Fruit fly (Drosophila melanogaster) whole organism, embryonic: ENCODE measurements around the gene Rab18.

Experiments used
- ATbp ChIP-seq: fragments of 200-800 bp; sonication (Bioruptor generic); optimal IDR thresholded peaks from 2 replicates; lab custom pipeline; 2017; ENCODE audit warnings: missing biosample characterization, mild to moderate bottlenecking, missing genetic modification characterization, missing genetic modification reagents
- BEAF-32 ChIP-seq: fragments of 200-800 bp; sonication (Bioruptor generic); optimal IDR thresholded peaks from 3 replicates; lab custom pipeline; 2017; ENCODE audit warnings: missing biosample characterization, missing genetic modification characterization, mild to moderate bottlenecking, moderate library complexity, missing genetic modification reagents
- CG10959 ChIP-seq: fragments of 200-800 bp; sonication (Bioruptor generic); IDR thresholded peaks from 2 replicates; pipeline ENCODE4 v1.3.6; 2022; ENCODE audit warnings: missing biosample characterization, missing genetic modification characterization
- CG11456 ChIP-seq: fragments of 200-800 bp; sonication (Bioruptor generic); IDR thresholded peaks from 3 replicates; pipeline ENCODE4 v1.3.6; 2022; ENCODE audit warnings: missing biosample characterization, missing genetic modification characterization
- CG13287 ChIP-seq: fragments of 200-800 bp; sonication (Bioruptor generic); IDR thresholded peaks from 2 replicates; pipeline ENCODE4 v1.3.6; 2022; ENCODE audit warnings: missing biosample characterization, missing genetic modification characterization; ENCODE audit not compliant: partially characterized antibody
- CG14441 ChIP-seq: fragments of 200-800 bp; sonication (Bioruptor generic); IDR thresholded peaks from 2 replicates; pipeline ENCODE4 v1.3.6; 2022; ENCODE audit warnings: missing biosample characterization, missing genetic modification characterization
- CG14860 ChIP-seq: fragments of 200-800 bp; sonication (Bioruptor generic); IDR thresholded peaks from 3 replicates; pipeline ENCODE4 v1.3.6; 2022; ENCODE audit warnings: missing biosample characterization, missing genetic modification characterization; ENCODE audit not compliant: partially characterized antibody
- CG16813 ChIP-seq: fragments of 200-800 bp; sonication (Bioruptor generic); IDR thresholded peaks from 3 replicates; pipeline ENCODE4 v1.3.6; 2022; ENCODE audit warnings: missing biosample characterization, missing genetic modification characterization; ENCODE audit not compliant: partially characterized antibody
- CG16815 ChIP-seq: fragments of 200-800 bp; sonication (Bioruptor generic); optimal IDR thresholded peaks from 3 replicates; lab custom pipeline; 2017; ENCODE audit warnings: missing biosample characterization, mild to moderate bottlenecking, missing genetic modification characterization
- CG2129 ChIP-seq: fragments of 200-800 bp; sonication (Bioruptor generic); IDR thresholded peaks from 2 replicates; pipeline ENCODE4 v1.3.6; 2022; ENCODE audit warnings: missing biosample characterization, missing genetic modification characterization; ENCODE audit not compliant: partially characterized antibody
- CG30403 ChIP-seq: fragments of 200-800 bp; sonication (Bioruptor generic); optimal IDR thresholded peaks from 3 replicates; lab custom pipeline; 2016; ENCODE audit warnings: missing biosample characterization, missing genetic modification characterization
- CG34224 ChIP-seq: fragments of 200-800 bp; sonication (Bioruptor generic); IDR thresholded peaks from 3 replicates; pipeline ENCODE4 v1.3.6; 2022; ENCODE audit warnings: missing biosample characterization, missing genetic modification characterization; ENCODE audit not compliant: partially characterized antibody
- CG4707 ChIP-seq: fragments of 200-800 bp; sonication (Bioruptor generic); optimal IDR thresholded peaks from 2 replicates; lab custom pipeline; 2018; ENCODE audit warnings: missing biosample characterization, mild to moderate bottlenecking, missing genetic modification characterization, moderate library complexity
- CG6791 ChIP-seq: fragments of 200-800 bp; sonication (Bioruptor generic); IDR thresholded peaks from 3 replicates; pipeline ENCODE4 v1.3.6; 2022; ENCODE audit warnings: missing biosample characterization, missing genetic modification characterization; ENCODE audit not compliant: partially characterized antibody
- CG7963 ChIP-seq: fragments of 200-800 bp; sonication (Bioruptor generic); IDR thresholded peaks from 3 replicates; pipeline ENCODE4 v1.3.6; 2022; ENCODE audit warnings: missing biosample characterization, missing genetic modification characterization; ENCODE audit not compliant: partially characterized antibody
- CG8478 ChIP-seq: fragments of >200 bp; optimal IDR thresholded peaks from 2 replicates; lab custom pipeline; 2018
- Camta ChIP-seq: fragments of 200-800 bp; sonication (Bioruptor generic); optimal IDR thresholded peaks from 2 replicates; lab custom pipeline; 2016; ENCODE audit warnings: missing biosample characterization, missing genetic modification characterization
- Deaf1 ChIP-seq: fragments of 200-800 bp; optimal IDR thresholded peaks from 3 replicates; lab custom pipeline; 2019; ENCODE audit warnings: missing biosample characterization, mild to moderate bottlenecking, missing genetic modification characterization, moderate library complexity
- Hr78 ChIP-seq, 2 experiments: fragments of 200-800 bp in 1 of 2; fragments of >200 bp in 1 of 2; sonication (Bioruptor generic) in 1 of 2; optimal IDR thresholded peaks; 2 replicates each; lab custom pipeline; 2017 to 2019; ENCODE audit warnings: missing biosample characterization in 2 of 2, missing genetic modification characterization in 2 of 2, mild to moderate bottlenecking in 1 of 2, moderate library complexity in 1 of 2
- MESR4 ChIP-seq: fragments of 200-800 bp; sonication (Bioruptor generic); optimal IDR thresholded peaks from 2 replicates; lab custom pipeline; 2018; ENCODE audit warnings: missing biosample characterization, mild to moderate bottlenecking, missing genetic modification characterization, moderate library complexity
- Med ChIP-seq: fragments of 200-800 bp; sonication (Bioruptor generic); peaks from one replicate; lab custom pipeline; 2016; ENCODE audit warnings: missing biosample characterization, missing genetic modification characterization, mild to moderate bottlenecking, inconsistent platforms, moderate library complexity
- Myb ChIP-seq: fragments of 200-800 bp; sonication (Bioruptor generic); optimal IDR thresholded peaks from 2 replicates; lab custom pipeline; 2016; ENCODE audit warnings: missing biosample characterization, missing genetic modification characterization
- NFAT ChIP-seq: fragments of 200-800 bp; sonication (Bioruptor generic); IDR thresholded peaks from 2 replicates; pipeline ENCODE4 v1.3.6; 2022; ENCODE audit warnings: missing biosample characterization, missing genetic modification characterization
- Opbp ChIP-seq: fragments of 200-800 bp; sonication (Bioruptor generic); IDR thresholded peaks from 3 replicates; pipeline ENCODE4 v1.3.6; 2022; ENCODE audit warnings: missing biosample characterization, missing genetic modification characterization; ENCODE audit not compliant: partially characterized antibody
- Scr ChIP-seq: fragments of 200-800 bp; sonication (Bioruptor generic); IDR thresholded peaks from 2 replicates; pipeline ENCODE4 v1.3.6; 2022; ENCODE audit warnings: missing biosample characterization, missing genetic modification characterization; ENCODE audit not compliant: partially characterized antibody
- Sry-δ ChIP-seq: fragments of 200-800 bp; sonication (Bioruptor generic); optimal IDR thresholded peaks from 2 replicates; lab custom pipeline; 2016; ENCODE audit warnings: missing biosample characterization, missing genetic modification characterization
- amos ChIP-seq: fragments of 200-800 bp; sonication (Bioruptor generic); IDR thresholded peaks from 2 replicates; pipeline ENCODE4 v1.3.6; 2022; ENCODE audit warnings: missing biosample characterization, missing genetic modification characterization; ENCODE audit not compliant: partially characterized antibody
- ap ChIP-seq: fragments of 200-800 bp; sonication (Bioruptor generic); IDR thresholded peaks from 2 replicates; pipeline ENCODE4 v1.3.6; 2022; ENCODE audit warnings: missing biosample characterization, missing genetic modification characterization
- chinmo ChIP-seq: fragments of 200-800 bp; sonication (Bioruptor generic); IDR thresholded peaks from 4 replicates; pipeline ENCODE4 v1.3.6; 2022; ENCODE audit warnings: missing biosample characterization, missing genetic modification characterization; ENCODE audit not compliant: partially characterized antibody
- crol ChIP-seq: fragments of 200-800 bp; sonication (Bioruptor generic); IDR thresholded peaks from 2 replicates; pipeline ENCODE4 v1.3.6; 2022; ENCODE audit warnings: missing biosample characterization, missing genetic modification characterization
- dysf ChIP-seq: fragments of 200-800 bp; sonication (Bioruptor generic); IDR thresholded peaks from 3 replicates; pipeline ENCODE4 v1.3.6; 2022; ENCODE audit warnings: missing biosample characterization, missing genetic modification characterization
- hbn ChIP-seq: fragments of 200-800 bp; sonication (Bioruptor generic); IDR thresholded peaks from 2 replicates; pipeline ENCODE4 v1.3.6; 2022; ENCODE audit warnings: missing biosample characterization, missing genetic modification characterization; ENCODE audit not compliant: partially characterized antibody
- inv ChIP-seq: fragments of 200-800 bp; sonication (Bioruptor generic); IDR thresholded peaks from 2 replicates; pipeline ENCODE4 v1.3.6; 2022; ENCODE audit warnings: missing biosample characterization, missing genetic modification characterization; ENCODE audit not compliant: partially characterized antibody
- jing ChIP-seq: fragments of 200-800 bp; sonication (Bioruptor generic); optimal IDR thresholded peaks from 2 replicates; lab custom pipeline; 2018; ENCODE audit warnings: missing biosample characterization, mild to moderate bottlenecking, missing genetic modification characterization
- knrl ChIP-seq: fragments of 200-800 bp; sonication (Bioruptor generic); IDR thresholded peaks from 3 replicates; pipeline ENCODE4 v1.3.6; 2022; ENCODE audit warnings: missing biosample characterization, missing genetic modification characterization; ENCODE audit not compliant: partially characterized antibody
- lov ChIP-seq, 2 experiments: fragments of 200-800 bp in 1 of 2; fragments of >200 bp in 1 of 2; sonication (Bioruptor generic) in 1 of 2; IDR thresholded peaks in 1 of 2; optimal IDR thresholded peaks in 1 of 2; 2 replicates in 1 of 2; 3 replicates in 1 of 2; pipeline versions ENCODE4 v1.3.6 to Lab custom; 2017 to 2022; ENCODE audit warnings: missing biosample characterization in 1 of 2, missing genetic modification characterization in 1 of 2
- row ChIP-seq: fragments of 200-800 bp; sonication (Bioruptor generic); IDR thresholded peaks from 3 replicates; pipeline ENCODE4 v1.3.6; 2022; ENCODE audit warnings: missing biosample characterization, missing genetic modification characterization
- sc ChIP-seq, 3 experiments: fragments of >200 bp in 2 of 3; fragments of 200-800 bp in 1 of 3; sonication (Bioruptor generic) in 1 of 3; optimal IDR thresholded peaks; 2 replicates in 2 of 3; 3 replicates in 1 of 3; lab custom pipeline; 2017; ENCODE audit warnings: mild to moderate bottlenecking in 1 of 3, missing biosample characterization in 1 of 3, missing genetic modification characterization in 1 of 3, missing genetic modification reagents in 1 of 3
- sd ChIP-seq: fragments of 200-800 bp; sonication (Bioruptor generic); optimal IDR thresholded peaks from 3 replicates; lab custom pipeline; 2018; ENCODE audit warnings: missing biosample characterization, mild to moderate bottlenecking, missing genetic modification characterization, moderate library complexity
- sna ChIP-seq: fragments of 200-800 bp; sonication (Bioruptor generic); IDR thresholded peaks from 2 replicates; pipeline ENCODE4 v1.3.6; 2022; ENCODE audit warnings: missing biosample characterization, missing genetic modification characterization; ENCODE audit not compliant: partially characterized antibody
- stwl ChIP-seq: fragments of 200-800 bp; sonication (Bioruptor generic); optimal IDR thresholded peaks from 3 replicates; lab custom pipeline; 2018; ENCODE audit warnings: missing biosample characterization, mild to moderate bottlenecking, missing genetic modification characterization, moderate library complexity
- unc-4 ChIP-seq: fragments of 200-800 bp; sonication (Bioruptor generic); IDR thresholded peaks from 2 replicates; pipeline ENCODE4 v1.3.6; 2022; ENCODE audit warnings: missing biosample characterization, missing genetic modification characterization; ENCODE audit not compliant: partially characterized antibody
- zen2 ChIP-seq: fragments of 200-800 bp; sonication (Bioruptor generic); IDR thresholded peaks from 3 replicates; pipeline ENCODE4 v1.3.6; 2022; ENCODE audit warnings: missing biosample characterization, missing genetic modification characterization; ENCODE audit not compliant: partially characterized antibody

Rab18 gene

DNA sequence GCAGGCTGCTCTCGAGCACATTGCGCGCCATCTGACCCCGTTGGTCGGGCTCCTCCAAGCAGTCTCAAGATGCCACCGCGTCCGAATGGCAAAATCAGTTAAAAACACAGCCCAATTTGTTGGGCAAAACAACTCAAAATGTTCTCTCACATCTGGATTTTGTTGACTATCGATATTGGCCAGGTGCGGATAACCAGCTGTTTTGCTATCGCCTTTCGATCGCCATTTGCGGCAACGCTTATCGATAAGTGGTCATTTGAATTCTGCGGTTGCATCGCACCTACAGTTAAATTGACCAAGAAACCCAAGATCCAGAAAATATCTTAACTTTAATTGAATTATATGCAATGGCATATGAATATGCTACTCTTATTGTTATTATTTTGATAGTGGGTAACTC lies 23.4 kb upstream of the Rab18 start, which contains the start of gene CG3149 (continued):
- peak; percentile 82 for TF ChIP-seq CG13287 (GFP tag; lab: Robert Waterston, UW)
- peak; percentile 83 for TF ChIP-seq zen2 (GFP tag; lab: Robert Waterston, UW)
- peak; percentile 27 for TF ChIP-seq MESR4 (GFP tag; lab: Kevin White, UChicago)
- TF ChIP-seq hbn (GFP tag; lab: Robert Waterston, UW), result peak; percentile 45
- TF ChIP-seq CG6791, result peak; percentile 81
- TF ChIP-seq ATbp, result no peak
- TF ChIP-seq Opbp (GFP tag; lab: Robert Waterston, UW), result peak; percentile 73; the same call in 2 of the 3 replicates
- TF ChIP-seq stwl (tag; lab: Kevin White, UChicago), result peak; percentile 25
- peak; percentile 64; the same call in 1 of the 2 replicates for TF ChIP-seq sna
- TF ChIP-seq sc (optimal IDR thresholded peaks at IDR 0.05; lab: Kevin White, UChicago), result no peak
- no peak for TF ChIP-seq sc (GFP tag; optimal IDR thresholded peaks at IDR 0.05; lab: Kevin White, UChicago)
- TF ChIP-seq Deaf1 (tag; lab: Kevin White, UChicago), result no peak
- TF ChIP-seq CG2129, result peak; percentile 49
- TF ChIP-seq CG7963 (GFP tag; lab: Robert Waterston, UW), result peak; percentile 84
- TF ChIP-seq unc-4 (GFP tag; lab: Robert Waterston, UW), result peak; percentile 71
- TF ChIP-seq Myb (GFP tag; lab: Kevin White, UChicago), result peak; percentile 11

DNA sequence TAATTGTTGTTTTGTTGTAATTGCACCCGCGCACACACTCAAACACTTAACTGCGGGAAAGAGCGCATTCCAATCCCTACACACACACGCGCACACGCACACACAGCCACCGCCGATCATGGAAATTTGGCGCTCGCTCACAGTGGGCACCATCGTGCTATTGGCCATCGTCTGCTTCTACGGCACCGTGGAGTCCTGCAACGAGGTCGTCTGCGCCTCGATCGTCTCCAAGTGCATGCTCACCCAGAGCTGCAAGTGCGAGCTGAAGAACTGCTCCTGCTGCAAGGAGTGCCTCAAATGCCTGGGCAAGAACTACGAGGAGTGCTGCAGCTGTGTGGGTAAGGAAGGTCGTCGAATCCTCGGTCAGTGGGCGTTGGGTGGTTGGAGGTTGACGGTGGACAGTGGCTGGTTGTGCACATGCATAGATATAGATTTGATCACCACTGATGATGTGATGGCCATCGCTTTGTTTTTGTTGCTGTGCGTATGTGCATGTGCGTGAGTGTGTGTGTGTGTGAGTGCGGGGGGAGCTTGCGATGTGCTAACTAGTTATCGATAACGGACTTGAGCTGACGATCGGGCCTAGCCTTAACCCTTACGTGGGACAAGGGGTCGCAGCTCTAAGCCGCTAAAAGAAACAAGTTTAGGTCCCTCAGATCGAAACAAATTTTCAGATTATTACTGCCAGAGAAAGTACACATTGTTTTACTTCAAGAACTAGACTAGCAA lies 19.2 kb upstream of the Rab18 start:
- TF ChIP-seq Hr78 (GFP tag; optimal IDR thresholded peaks at IDR 0.05; lab: Kevin White, UChicago) (no peak), lov (optimal IDR thresholded peaks at IDR 0.05; lab: Kevin White, UChicago) (no peak), lov (GFP tag; IDR thresholded peaks at IDR 0.05; lab: Robert Waterston, UW) (no peak), CG16815 (no peak), CG8478 (lab: Kevin White, UChicago) (peak; percentile 88), CG4707 (peak; percentile 80), CG11456 (no peak), dysf (GFP tag; lab: Robert Waterston, UW) (peak; percentile 16; the same call in 1 of the 3 replicates), inv (GFP tag; lab: Robert Waterston, UW) (0 out of 2 replicates have a peak, but pooled peaks have one; percentile 22), BEAF-32 (GFP tag; lab: Kevin White, UChicago) (peak; percentile 63), CG14860 (peak; percentile 18; the same call in 1 of the 3 replicates), crol (peak; percentile 42), CG30403 (GFP tag; lab: Kevin White, UChicago) (no peak), knrl (0 out of 3 replicates have a peak, but pooled peaks have one; percentile 27), amos (GFP tag; lab: Robert Waterston, UW) (peak; percentile 59), CG10959 (GFP tag; lab: Robert Waterston, UW) (peak; percentile 90), Med (GFP tag; lab: Kevin White, UChicago) (peak; percentile 67), Opbp (GFP tag; lab: Robert Waterston, UW) (0 out of 3 replicates have a peak, but pooled peaks have one; percentile 23), CG7963 (GFP tag; lab: Robert Waterston, UW) (peak; percentile 46; the same call in 1 of the 3 replicates), Scr (GFP tag; lab: Robert Waterston, UW) (0 out of 2 replicates have a peak, but pooled peaks have one; percentile 24), row (GFP tag; lab: Robert Waterston, UW) (peak; percentile 55), NFAT (GFP tag; lab: Robert Waterston, UW) (no peak), Camta (GFP tag; lab: Kevin White, UChicago) (no peak), CG14441 (GFP tag; lab: Robert Waterston, UW) (no peak), CG6791 (0 out of 3 replicates have a peak, but pooled peaks have one; percentile 49), CG16813 (peak; percentile 48; the same call in 1 of the 3 replicates), Sry-δ (peak; percentile 70), sd (peak; percentile 31), CG34224 (GFP tag; lab: Robert Waterston, UW) (peak; percentile 38; the same call in 1 of the 3 replicates), ap (no peak), jing (GFP tag; lab: Kevin White, UChicago) (no peak), chinmo (peak; percentile 53; the same call in 1 of the 4 replicates)
